Worm (Caenorhabditis elegans): ENCODE data around the gene cut-4.

The cut-4 gene

DNA sequence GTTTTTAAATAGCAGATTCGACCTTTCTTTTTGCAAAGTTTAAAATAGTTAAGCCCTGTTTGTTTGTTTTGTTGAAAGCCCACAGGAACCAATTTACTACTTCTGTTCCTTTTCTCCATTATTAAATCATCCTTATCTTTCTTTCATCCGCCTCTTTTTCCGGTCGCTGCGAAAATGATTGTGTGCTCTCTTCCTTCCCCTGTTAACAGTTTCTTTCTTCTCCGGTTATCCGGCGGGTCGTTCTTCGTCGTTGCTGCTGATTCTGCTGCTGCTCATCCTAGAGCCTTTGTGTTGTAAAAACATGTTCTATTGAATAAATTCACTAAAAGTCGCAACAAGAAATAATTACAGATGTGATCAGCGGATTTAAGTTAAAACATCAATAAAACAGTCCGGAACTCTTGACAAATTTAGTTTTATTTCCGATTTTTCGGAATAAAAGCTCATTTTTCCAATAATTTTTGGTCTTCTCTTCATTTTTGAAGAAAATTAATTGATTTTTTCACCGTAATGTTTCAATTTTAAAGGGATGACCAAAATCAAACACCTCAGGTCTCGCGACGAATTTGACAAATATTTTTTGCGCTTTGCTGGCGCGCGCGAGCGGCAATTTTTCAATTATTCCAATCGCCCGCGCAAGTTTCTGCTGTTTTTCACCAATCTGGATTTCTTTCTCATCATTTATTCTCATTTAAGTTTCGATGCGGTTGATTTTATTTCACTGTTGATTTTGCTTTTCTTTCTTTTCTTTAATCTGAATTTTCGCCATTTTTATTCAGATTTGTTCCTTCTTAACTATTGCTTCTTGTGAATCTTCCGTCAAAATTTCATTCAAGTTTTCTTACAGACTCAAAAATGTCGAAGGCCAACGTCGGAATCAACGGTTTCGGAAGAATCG is 42.4 kb upstream of the cut-4 start, which contains the start of gene gpd-1:
TSS of gene gpd-1 (plus strand) at position 848 of the 898 bp plus-strand sequence.
- TF ChIP-seq nhr-129 (tag; optimal IDR thresholded peaks at IDR 0.05) (no peak), aly-2 (tag; optimal IDR thresholded peaks at IDR 0.05) (no peak), unc-55 (GFP tag; optimal IDR thresholded peaks at IDR 0.05) (no peak), ceh-16 (tag; optimal IDR thresholded peaks at IDR 0.05) (no peak), fos-1 (tag; optimal IDR thresholded peaks at IDR 0.05) (no peak), mdl-1 (tag; optimal IDR thresholded peaks at IDR 0.05) (no peak), nhr-12 (tag; optimal IDR thresholded peaks at IDR 0.05) (no peak), mbf-1 (tag; optimal IDR thresholded peaks at IDR 0.05) (no peak), ama-1 (optimal IDR thresholded peaks at IDR 0.05) (no peak), crh-2 (tag; optimal IDR thresholded peaks at IDR 0.05) (no peak), lsy-2 (tag; optimal IDR thresholded peaks at IDR 0.05) (no peak)

DNA sequence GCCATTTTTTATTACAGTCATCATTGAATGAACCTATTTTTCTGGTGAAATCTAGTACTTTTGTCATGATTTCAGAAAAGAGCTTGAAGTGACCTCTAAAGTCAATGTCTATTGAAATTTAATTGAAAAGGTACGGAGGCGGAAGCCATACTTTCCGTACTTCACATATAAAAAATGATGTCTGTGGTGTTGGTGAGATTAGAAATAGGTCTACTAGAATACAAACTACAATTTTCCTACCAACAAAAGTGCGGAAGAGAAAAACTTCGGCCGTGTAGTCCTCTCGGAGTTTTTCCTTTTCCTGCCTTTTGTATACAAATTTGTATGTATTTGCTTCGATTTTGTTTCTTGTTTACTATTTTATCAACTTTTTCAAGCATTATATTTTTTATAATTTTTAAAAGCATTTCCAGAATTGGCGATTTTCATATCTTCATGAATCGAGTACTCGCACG is 40.6 kb upstream of the cut-4 start, which contains the start of gene T09F3.4:
TSS of gene T09F3.4 (plus strand) at position 405 of the 455 bp plus-strand sequence.
- no peak for TF ChIP-seq nhr-21 (tag; optimal IDR thresholded peaks at IDR 0.05)
- no peak for TF ChIP-seq ztf-1 (GFP tag; conservative IDR thresholded peaks at IDR 0.05)
- peak; percentile 63 for TF ChIP-seq crh-2 (tag; optimal IDR thresholded peaks at IDR 0.05)
- peak; percentile 56 for TF ChIP-seq lin-13 (GFP tag; optimal IDR thresholded peaks at IDR 0.05)
- peak; percentile 43 for TF ChIP-seq C34F6.9 (tag; optimal IDR thresholded peaks at IDR 0.05)
- TF ChIP-seq nhr-23 (tag; optimal IDR thresholded peaks at IDR 0.05), result no peak
- TF ChIP-seq F13H6.1 (tag; optimal IDR thresholded peaks at IDR 0.05), result peak; percentile 45
- TF ChIP-seq mab-5 (tag; optimal IDR thresholded peaks at IDR 0.05), result no peak
- no peak for TF ChIP-seq egl-27 (tag; optimal IDR thresholded peaks at IDR 0.05)
- TF ChIP-seq mbf-1 (tag; optimal IDR thresholded peaks at IDR 0.05), result no peak
- TF ChIP-seq ZK546.5 (tag; optimal IDR thresholded peaks at IDR 0.05), result no peak
- TF ChIP-seq sma-3 (GFP tag; optimal IDR thresholded peaks at IDR 0.05), result peak; percentile 65
- TF ChIP-seq elt-3 (tag; optimal IDR thresholded peaks at IDR 0.05), result no peak
- no peak for TF ChIP-seq fos-1 (tag; optimal IDR thresholded peaks at IDR 0.05)
- TF ChIP-seq skn-1 (tag; optimal IDR thresholded peaks at IDR 0.05), result no peak
- no peak for TF ChIP-seq zag-1 (tag; optimal IDR thresholded peaks at IDR 0.05)
- TF ChIP-seq nhr-25 (tag; optimal IDR thresholded peaks at IDR 0.05), result peak; percentile 65
- TF ChIP-seq snpc-4 (tag; optimal IDR thresholded peaks at IDR 0.05), result no peak
- TF ChIP-seq ztf-4 (tag; optimal IDR thresholded peaks at IDR 0.05), result no peak
- peak; percentile 81 for TF ChIP-seq unc-55 (GFP tag; optimal IDR thresholded peaks at IDR 0.05)
- peak; percentile 87 for TF ChIP-seq sma-9 (GFP tag; optimal IDR thresholded peaks at IDR 0.05)
- no peak for TF ChIP-seq sma-9 (tag; optimal IDR thresholded peaks at IDR 0.05)
- no peak for TF ChIP-seq mdl-1 (tag; optimal IDR thresholded peaks at IDR 0.05)
- TF ChIP-seq Y55F3AM.14 (GFP tag; optimal IDR thresholded peaks at IDR 0.05), result no peak
- no peak for TF ChIP-seq ama-1 (optimal IDR thresholded peaks at IDR 0.05)
- TF ChIP-seq alr-1 (tag; optimal IDR thresholded peaks at IDR 0.05), result no peak
- TF ChIP-seq lin-11 (tag; optimal IDR thresholded peaks at IDR 0.05), result no peak
- peak; percentile 72 for TF ChIP-seq gmeb-1 (tag; optimal IDR thresholded peaks at IDR 0.05)
- peak; percentile 19 for TF ChIP-seq sem-4 (tag; optimal IDR thresholded peaks at IDR 0.05)
- no peak for TF ChIP-seq nhr-129 (tag; optimal IDR thresholded peaks at IDR 0.05)
- no peak for TF ChIP-seq nhr-6 (tag; optimal IDR thresholded peaks at IDR 0.05)
- no peak for TF ChIP-seq peb-1 (tag; optimal IDR thresholded peaks at IDR 0.05)
- no peak for TF ChIP-seq unc-39 (tag; optimal IDR thresholded peaks at IDR 0.05)
- TF ChIP-seq nhr-11 (tag; optimal IDR thresholded peaks at IDR 0.05), result no peak
- peak; percentile 18 to 75 for TF ChIP-seq lsy-2 (tag; optimal IDR thresholded peaks at IDR 0.05)
- TF ChIP-seq blmp-1 (tag; optimal IDR thresholded peaks at IDR 0.05; ENCODE audit: insufficient read depth), result no peak
- no peak for TF ChIP-seq ceh-82 (tag; optimal IDR thresholded peaks at IDR 0.05)
- TF ChIP-seq elt-1 (tag; optimal IDR thresholded peaks at IDR 0.05), result no peak
- no peak for TF ChIP-seq aly-2 (tag; optimal IDR thresholded peaks at IDR 0.05)
- TF ChIP-seq ceh-16 (tag; optimal IDR thresholded peaks at IDR 0.05), result no peak

Data from whole organism, L2 larva.